Worm (Caenorhabditis elegans) whole organism, midembryonic: Measurements from ENCODE around the gene C32B5.13.
"Not testable (repeated sequence)": the region's sequence is repeated elsewhere in the genome, so short reads cannot be mapped to it uniquely, and the experiment has no call there.

ENCODE experiments used
- T22C8.4 ChIP-seq: fragments of 200-800 bp; sonication (Bioruptor generic); IDR thresholded peaks from 2 replicates; pipeline ENCODE4 v1.3.6; 2022; ENCODE audit warnings: missing genetic modification characterization, missing compliant biosample characterization
- cog-1 ChIP-seq: sonication (generic microtip); optimal IDR thresholded peaks from 2 replicates; lab custom pipeline; 2016; ENCODE audit warnings: missing genetic modification characterization, missing compliant biosample characterization
- flt-1 ChIP-seq: fragments of 200-800 bp; sonication (Bioruptor generic); IDR thresholded peaks from 2 replicates; pipeline ENCODE4 v1.3.6; 2022; ENCODE audit warnings: missing genetic modification characterization, missing compliant biosample characterization
- klf-2 ChIP-seq: fragments of 200-800 bp; sonication (Bioruptor generic); conservative IDR thresholded peaks from 2 replicates; pipeline ENCODE4 v1.3.6; 2022; ENCODE audit warnings: missing genetic modification reagents, missing genetic modification characterization, missing compliant biosample characterization
- med-1 ChIP-seq: sonication (generic microtip); optimal IDR thresholded peaks from 2 replicates; lab custom pipeline; 2017; ENCODE audit warnings: missing genetic modification characterization, mild to moderate bottlenecking, missing compliant biosample characterization, antibody characterized with exemption, missing genetic modification reagents; ENCODE audit not compliant: insufficient read depth
- ref-1 ChIP-seq: fragments of 200-800 bp; sonication (Bioruptor generic); conservative IDR thresholded peaks from 2 replicates; pipeline ENCODE4 v1.3.6; 2022; ENCODE audit warnings: missing genetic modification reagents, missing genetic modification characterization, missing compliant biosample characterization
- tab-1 ChIP-seq: fragments of 200-800 bp; sonication (Bioruptor generic); IDR thresholded peaks from 2 replicates; pipeline ENCODE4 v1.3.6; 2022; ENCODE audit warnings: missing genetic modification characterization, missing compliant biosample characterization
- ztf-23 ChIP-seq: fragments of 200-800 bp; sonication (Bioruptor generic); IDR thresholded peaks from 2 replicates; pipeline ENCODE4 v1.3.6; 2022; ENCODE audit warnings: missing genetic modification reagents, missing genetic modification characterization, missing compliant biosample characterization
- ztf-29 ChIP-seq: fragments of 200-800 bp; sonication (Bioruptor generic); IDR thresholded peaks from 2 replicates; pipeline ENCODE4 v1.3.6; 2022; ENCODE audit warnings: missing genetic modification reagents, missing genetic modification characterization, missing compliant biosample characterization

Gene C32B5.13

ce11 chrII:961961-962360 lies at the start of gene C32B5.13:
Gene C32B5.13 (minus strand): TSS chrII:962061.
- TF ChIP-seq cog-1 (tag; lab: Kevin White, UChicago) (no peak), klf-2 (GFP tag; lab: Robert Waterston, UW) (no peak), ztf-23 (GFP tag; lab: Robert Waterston, UW) (no peak), med-1 (GFP tag; lab: Kevin White, UChicago) (no peak), flt-1 (no peak), T22C8.4 (no peak), ref-1 (no peak), tab-1 (GFP tag; lab: Robert Waterston, UW) (no peak), ztf-29 (GFP tag; lab: Robert Waterston, UW) (no peak)

ce11 chrII:1006375-1006774 lies 44.5 kb upstream of the C32B5.13 start, which contains the start of gene F45D11.14:
Gene F45D11.14 (minus strand): TSS chrII:1006475.
- not testable (repeated sequence) for TF ChIP-seq cog-1 (tag; lab: Kevin White, UChicago); klf-2 (GFP tag; lab: Robert Waterston, UW); ztf-29 (GFP tag; lab: Robert Waterston, UW)

- TF ChIP-seq klf-2 (GFP tag; lab: Robert Waterston, UW) (no peak), ref-1 (no peak), ztf-23 (GFP tag; lab: Robert Waterston, UW) (no peak), cog-1 (tag; lab: Kevin White, UChicago) (no peak), ztf-29 (GFP tag; lab: Robert Waterston, UW) (no peak), tab-1 (GFP tag; lab: Robert Waterston, UW) (no peak), med-1 (GFP tag; lab: Kevin White, UChicago) (no peak), T22C8.4 (no peak), flt-1 (no peak)
Measured at ce11 chrII:1001351-1001750, 39.5 kb upstream of the C32B5.13 start, which contains the start of the genes fbxb-30 and F45D11.5. Gene fbxb-30 (minus strand): TSS chrII:1001451. Gene F45D11.5 (plus strand): TSS chrII:1001702.

- no peak for TF ChIP-seq T22C8.4
- TF ChIP-seq klf-2 (GFP tag; lab: Robert Waterston, UW): no peak
- TF ChIP-seq tab-1 (GFP tag; lab: Robert Waterston, UW): no peak
- TF ChIP-seq ref-1: no peak
- TF ChIP-seq med-1 (GFP tag; lab: Kevin White, UChicago): no peak
- TF ChIP-seq flt-1: no peak
- no peak for TF ChIP-seq ztf-29 (GFP tag; lab: Robert Waterston, UW)
- TF ChIP-seq ztf-23 (GFP tag; lab: Robert Waterston, UW): no peak
- TF ChIP-seq cog-1 (tag; lab: Kevin White, UChicago): no peak
Measured at ce11 chrII:999493-999892, 37.6 kb upstream of the C32B5.13 start, which contains the start of gene fbxb-29. Gene fbxb-29 (minus strand): TSS chrII:999593.

ce11 chrII:996112-996511 lies 34.3 kb upstream of the C32B5.13 start, which contains the start of gene F45D11.11:
Gene F45D11.11 (minus strand): TSS chrII:996212.
- TF ChIP-seq cog-1 (tag; lab: Kevin White, UChicago); klf-2 (GFP tag; lab: Robert Waterston, UW); flt-1: not testable (repeated sequence)

- TF ChIP-seq ref-1; flt-1; med-1 (GFP tag; lab: Kevin White, UChicago): not testable (repeated sequence)
Measured at ce11 chrII:994231-994630, 32.4 kb upstream of the C32B5.13 start, which contains the start of gene F45D11.7. Gene F45D11.7 (plus strand): TSS chrII:994531.

- no peak for TF ChIP-seq flt-1
- TF ChIP-seq ref-1: no peak
- TF ChIP-seq cog-1 (tag; lab: Kevin White, UChicago): no peak
- TF ChIP-seq klf-2 (GFP tag; lab: Robert Waterston, UW): no peak
- TF ChIP-seq ztf-23 (GFP tag; lab: Robert Waterston, UW): no peak
- TF ChIP-seq T22C8.4: no peak
- TF ChIP-seq med-1 (GFP tag; lab: Kevin White, UChicago): no peak
- no peak for TF ChIP-seq tab-1 (GFP tag; lab: Robert Waterston, UW)
- no peak for TF ChIP-seq ztf-29 (GFP tag; lab: Robert Waterston, UW)
Measured at ce11 chrII:991300-991699, 29.4 kb upstream of the C32B5.13 start, which contains the start of gene fbxc-42. Gene fbxc-42 (plus strand): TSS chrII:991600.

- TF ChIP-seq ztf-29 (GFP tag; lab: Robert Waterston, UW): no peak
- TF ChIP-seq klf-2 (GFP tag; lab: Robert Waterston, UW): no peak
- TF ChIP-seq ref-1: no peak
- no peak for TF ChIP-seq T22C8.4
- no peak for TF ChIP-seq cog-1 (tag; lab: Kevin White, UChicago)
- no peak for TF ChIP-seq med-1 (GFP tag; lab: Kevin White, UChicago)
- TF ChIP-seq tab-1 (GFP tag; lab: Robert Waterston, UW): no peak
- TF ChIP-seq flt-1: no peak
- no peak for TF ChIP-seq ztf-23 (GFP tag; lab: Robert Waterston, UW)
Measured at ce11 chrII:988437-988836, 26.6 kb upstream of the C32B5.13 start, which contains the start of gene fbxc-39. Gene fbxc-39 (plus strand): TSS chrII:988737.

ce11 chrII:985703-986102 lies 23.8 kb upstream of the C32B5.13 start, which contains the start of gene fbxc-40:
Gene fbxc-40 (plus strand): TSS chrII:986003.
- not testable (repeated sequence) for TF ChIP-seq T22C8.4; med-1 (GFP tag; lab: Kevin White, UChicago); ztf-23 (GFP tag; lab: Robert Waterston, UW)

ce11 chrII:982842-983241 lies 21.0 kb upstream of the C32B5.13 start, which contains the start of gene srh-274:
Gene srh-274 (plus strand): TSS chrII:983142.
- TF ChIP-seq klf-2 (GFP tag; lab: Robert Waterston, UW): no peak
- TF ChIP-seq cog-1 (tag; lab: Kevin White, UChicago): no peak
- no peak for TF ChIP-seq ref-1
- no peak for TF ChIP-seq flt-1
- TF ChIP-seq T22C8.4: no peak
- no peak for TF ChIP-seq med-1 (GFP tag; lab: Kevin White, UChicago)
- TF ChIP-seq ztf-23 (GFP tag; lab: Robert Waterston, UW): no peak
- TF ChIP-seq tab-1 (GFP tag; lab: Robert Waterston, UW): no peak
- TF ChIP-seq ztf-29 (GFP tag; lab: Robert Waterston, UW): no peak
